Worm (Caenorhabditis elegans): ENCODE measurements around the gene vps-35.

ce11 chrII:5874130-5874529, 33.5 kb upstream of the vps-35 start:
- no peak for TF ChIP-seq ama-1 (optimal IDR thresholded peaks at IDR 0.05)
- no peak for TF ChIP-seq ama-1 (GFP tag; optimal IDR thresholded peaks at IDR 0.05)
- no peak for TF ChIP-seq lsl-1 (GFP tag; optimal IDR thresholded peaks at IDR 0.05)
- no peak for TF ChIP-seq F33H1.4 (GFP tag; IDR thresholded peaks at IDR 0.05)
- TF ChIP-seq ceh-58 (GFP tag; IDR thresholded peaks at IDR 0.05), result no peak
- no peak for TF ChIP-seq rec-8 (tag; optimal IDR thresholded peaks at IDR 0.05)
- TF ChIP-seq pbrm-1 (GFP tag; IDR thresholded peaks at IDR 0.05), result no peak
- TF ChIP-seq lin-54 (GFP tag; optimal IDR thresholded peaks at IDR 0.05), result no peak
- no peak for TF ChIP-seq ceh-40 (GFP tag; IDR thresholded peaks at IDR 0.05)

All from whole organism, young adult.